Fruit fly (Drosophila melanogaster) whole organism, embryonic: Measurements from ENCODE around the gene Ank2.
A peak's percentile ranks its signal among the peaks of the same experiment; 100 is the strongest.

Experiments used
- ATbp ChIP-seq: fragments of 200-800 bp; sonication (Bioruptor generic); optimal IDR thresholded peaks from 2 replicates; lab custom pipeline; 2017; ENCODE audit warnings: missing biosample characterization, mild to moderate bottlenecking, missing genetic modification characterization, missing genetic modification reagents
- CG11696 ChIP-seq: fragments of 200-800 bp; sonication (Bioruptor generic); IDR thresholded peaks from 2 replicates; pipeline ENCODE4 v1.3.6; 2022; ENCODE audit warnings: missing biosample characterization, missing genetic modification characterization
- CG11723 ChIP-seq: fragments of 200-800 bp; sonication (Bioruptor generic); optimal IDR thresholded peaks from 2 replicates; lab custom pipeline; 2017; ENCODE audit warnings: missing biosample characterization, mild to moderate bottlenecking, missing genetic modification characterization
- CG12659 ChIP-seq: fragments of 200-800 bp; sonication (Bioruptor generic); optimal IDR thresholded peaks from 3 replicates; lab custom pipeline; 2017; ENCODE audit warnings: mild to moderate bottlenecking, missing biosample characterization, missing genetic modification reagents, missing genetic modification characterization
- CG1602 ChIP-seq: fragments of 200-800 bp; sonication (Bioruptor generic); optimal IDR thresholded peaks from 3 replicates; lab custom pipeline; 2016; ENCODE audit warnings: missing biosample characterization, missing genetic modification characterization
- CG16779 ChIP-seq: fragments of 200-800 bp; sonication (Bioruptor generic); IDR thresholded peaks from 2 replicates; pipeline ENCODE4 v1.3.6; 2022; ENCODE audit warnings: missing biosample characterization, missing genetic modification characterization
- CG17802 ChIP-seq: fragments of 200-800 bp; sonication (Bioruptor generic); optimal IDR thresholded peaks from 2 replicates; lab custom pipeline; 2018; ENCODE audit warnings: missing biosample characterization, mild to moderate bottlenecking, missing genetic modification characterization, moderate library complexity
- CG17829 ChIP-seq: fragments of 200-800 bp; optimal IDR thresholded peaks from 2 replicates; lab custom pipeline; 2019; ENCODE audit warnings: missing biosample characterization, mild to moderate bottlenecking, missing genetic modification characterization, moderate library complexity
- CG31365 ChIP-seq: fragments of 200-800 bp; sonication (Bioruptor generic); optimal IDR thresholded peaks from 2 replicates; lab custom pipeline; 2018; ENCODE audit warnings: missing biosample characterization, mild to moderate bottlenecking, missing genetic modification characterization
- CG33213 ChIP-seq: fragments of 200-800 bp; sonication (Bioruptor generic); optimal IDR thresholded peaks from 3 replicates; lab custom pipeline; 2016; ENCODE audit warnings: missing biosample characterization, missing genetic modification characterization
- CG33557 ChIP-seq: fragments of 200-800 bp; sonication (Bioruptor generic); optimal IDR thresholded peaks from 2 replicates; lab custom pipeline; 2019; ENCODE audit warnings: missing biosample characterization, mild to moderate bottlenecking, missing genetic modification characterization, moderate library complexity
- CG3726 ChIP-seq: fragments of 200-800 bp; sonication (Bioruptor generic); IDR thresholded peaks from 3 replicates; pipeline ENCODE4, ENCODE4 v1.3.6; 2022; ENCODE audit warnings: missing biosample characterization, missing genetic modification characterization
- CG4282 ChIP-seq: fragments of 200-800 bp; sonication (Bioruptor generic); optimal IDR thresholded peaks from 2 replicates; lab custom pipeline; 2016; ENCODE audit warnings: missing biosample characterization, missing genetic modification characterization
- CG4707 ChIP-seq: fragments of 200-800 bp; sonication (Bioruptor generic); optimal IDR thresholded peaks from 2 replicates; lab custom pipeline; 2018; ENCODE audit warnings: missing biosample characterization, mild to moderate bottlenecking, missing genetic modification characterization, moderate library complexity
- CG6272 ChIP-seq: fragments of 200-800 bp; sonication (Bioruptor generic); IDR thresholded peaks from 2 replicates; pipeline ENCODE4 v1.3.6; 2022; ENCODE audit warnings: missing biosample characterization, missing genetic modification characterization
- CG9727 ChIP-seq: fragments of 200-800 bp; sonication (Bioruptor generic); optimal IDR thresholded peaks from 3 replicates; lab custom pipeline; 2017; ENCODE audit warnings: missing biosample characterization, mild to moderate bottlenecking, missing genetic modification characterization
- CG9817 ChIP-seq: fragments of 200-800 bp; sonication (Bioruptor generic); optimal IDR thresholded peaks from 2 replicates; lab custom pipeline; 2018; ENCODE audit warnings: missing biosample characterization, mild to moderate bottlenecking, missing genetic modification characterization, moderate library complexity
- D19A ChIP-seq: fragments of 200-800 bp; optimal IDR thresholded peaks from 3 replicates; lab custom pipeline; 2019; ENCODE audit warnings: missing biosample characterization, mild to moderate bottlenecking, missing genetic modification characterization, moderate library complexity
- Dref ChIP-seq: fragments of 200-800 bp; sonication (Bioruptor generic); IDR thresholded peaks from 2 replicates; pipeline ENCODE4 v1.3.6; 2022; ENCODE audit warnings: missing biosample characterization, missing genetic modification characterization
- Ets97D ChIP-seq: fragments of 200-800 bp; sonication (Bioruptor generic); optimal IDR thresholded peaks from 3 replicates; lab custom pipeline; 2016; ENCODE audit warnings: missing biosample characterization, missing genetic modification characterization
- H15 ChIP-seq: fragments of 200-800 bp; sonication (Bioruptor generic); IDR thresholded peaks from 3 replicates; pipeline ENCODE4 v1.3.6; 2022; ENCODE audit warnings: missing biosample characterization, missing genetic modification characterization
- HHEX ChIP-seq: fragments of 200-800 bp; sonication (Bioruptor generic); optimal IDR thresholded peaks from 3 replicates; lab custom pipeline; 2017; ENCODE audit warnings: missing biosample characterization, mild to moderate bottlenecking, missing genetic modification characterization, missing genetic modification reagents
- MBD-R2 ChIP-seq: fragments of 200-800 bp; sonication (Bioruptor generic); IDR thresholded peaks from 2 replicates; pipeline ENCODE4 v1.3.6; 2022; ENCODE audit warnings: missing biosample characterization, missing genetic modification characterization
- NC2α ChIP-seq: fragments of 200-800 bp; sonication (Bioruptor generic); optimal IDR thresholded peaks from 2 replicates; lab custom pipeline; 2016; ENCODE audit warnings: missing biosample characterization, missing genetic modification characterization
- NC2β ChIP-seq: fragments of 200-800 bp; sonication (Bioruptor generic); optimal IDR thresholded peaks from 2 replicates; lab custom pipeline; 2016; ENCODE audit warnings: missing biosample characterization, missing genetic modification characterization
- NK7.1 ChIP-seq: fragments of 200-800 bp; sonication (Bioruptor generic); optimal IDR thresholded peaks from 3 replicates; lab custom pipeline; 2016; ENCODE audit warnings: missing biosample characterization, missing genetic modification characterization
- NfI ChIP-seq: fragments of 200-800 bp; sonication (Bioruptor generic); optimal IDR thresholded peaks from 3 replicates; lab custom pipeline; 2018; ENCODE audit warnings: missing biosample characterization, mild to moderate bottlenecking, missing genetic modification characterization, moderate library complexity
- Ravus ChIP-seq: fragments of 200-800 bp; sonication (Bioruptor generic); IDR thresholded peaks from 2 replicates; pipeline ENCODE4 v1.3.6; 2022; ENCODE audit warnings: missing biosample characterization, missing genetic modification characterization
- Six4 ChIP-seq: fragments of 200-800 bp; sonication (Bioruptor generic); optimal IDR thresholded peaks from 2 replicates; lab custom pipeline; 2016; ENCODE audit warnings: missing biosample characterization, missing genetic modification characterization
- Spps ChIP-seq: fragments of 200-800 bp; sonication (Bioruptor generic); optimal IDR thresholded peaks from 2 replicates; lab custom pipeline; 2018; ENCODE audit warnings: missing biosample characterization, mild to moderate bottlenecking, missing genetic modification characterization
- Sry-β ChIP-seq: fragments of 200-800 bp; sonication (Bioruptor generic); optimal IDR thresholded peaks from 2 replicates; lab custom pipeline; 2018; ENCODE audit warnings: missing biosample characterization, mild to moderate bottlenecking, missing genetic modification characterization, moderate library complexity
- Sry-δ ChIP-seq: fragments of 200-800 bp; sonication (Bioruptor generic); optimal IDR thresholded peaks from 2 replicates; lab custom pipeline; 2016; ENCODE audit warnings: missing biosample characterization, missing genetic modification characterization
- Trl ChIP-seq, 3 experiments: fragments of >200 bp in 2 of 3; fragments of 200-800 bp in 1 of 3; sonication (Bioruptor generic) in 1 of 3; optimal IDR thresholded peaks; 2 replicates in 1 of 3; 3 replicates in 2 of 3; lab custom pipeline; 2016 to 2017; ENCODE audit warnings: missing biosample characterization in 1 of 3, missing genetic modification characterization in 1 of 3
- amos ChIP-seq: fragments of 200-800 bp; sonication (Bioruptor generic); IDR thresholded peaks from 2 replicates; pipeline ENCODE4 v1.3.6; 2022; ENCODE audit warnings: missing biosample characterization, missing genetic modification characterization; ENCODE audit not compliant: partially characterized antibody
- croc ChIP-seq: fragments of 200-800 bp; sonication (Bioruptor generic); conservative IDR thresholded peaks from 3 replicates; pipeline ENCODE4 v1.3.6; 2022; ENCODE audit warnings: missing biosample characterization, missing genetic modification characterization
- da ChIP-seq: fragments of 200-800 bp; sonication (Bioruptor generic); optimal IDR thresholded peaks from 2 replicates; lab custom pipeline; 2016; ENCODE audit warnings: missing biosample characterization, missing genetic modification characterization
- danr ChIP-seq: fragments of 200-800 bp; sonication (Bioruptor generic); IDR thresholded peaks from 2 replicates; pipeline ENCODE4 v1.3.6; 2022; ENCODE audit warnings: missing biosample characterization, missing genetic modification characterization
- dimm ChIP-seq: fragments of 200-800 bp; sonication (Bioruptor generic); IDR thresholded peaks from 2 replicates; pipeline ENCODE4 v1.3.6; 2022; ENCODE audit warnings: missing biosample characterization, missing genetic modification characterization
- emc ChIP-seq: fragments of 200-800 bp; sonication (Bioruptor generic); optimal IDR thresholded peaks from 2 replicates; lab custom pipeline; 2016; ENCODE audit warnings: missing biosample characterization, missing genetic modification characterization
- ewg ChIP-seq: fragments of 200-800 bp; sonication (Bioruptor generic); optimal IDR thresholded peaks from 3 replicates; lab custom pipeline; 2017; ENCODE audit warnings: mild to moderate bottlenecking, missing biosample characterization, missing genetic modification reagents, missing genetic modification characterization
- fd64A ChIP-seq: fragments of 200-800 bp; sonication (Bioruptor generic); optimal IDR thresholded peaks from 3 replicates; lab custom pipeline; 2018; ENCODE audit warnings: missing biosample characterization, mild to moderate bottlenecking, missing genetic modification characterization
- gsb-n ChIP-seq: fragments of 200-800 bp; sonication (Bioruptor generic); optimal IDR thresholded peaks from 3 replicates; lab custom pipeline; 2018; ENCODE audit warnings: missing biosample characterization, mild to moderate bottlenecking, missing genetic modification characterization
- insv ChIP-seq, 2 experiments: fragments of 200-800 bp; sonication (Bioruptor generic); optimal IDR thresholded peaks; 3 replicates each; lab custom pipeline; 2016 to 2018; ENCODE audit warnings: missing biosample characterization in 2 of 2, missing genetic modification characterization in 2 of 2
- jumu ChIP-seq: fragments of 200-800 bp; sonication (Bioruptor generic); optimal IDR thresholded peaks from 3 replicates; lab custom pipeline; 2016; ENCODE audit warnings: missing biosample characterization, missing genetic modification characterization
- lilli ChIP-seq: fragments of 200-800 bp; sonication (Bioruptor generic); optimal IDR thresholded peaks from 3 replicates; lab custom pipeline; 2016; ENCODE audit warnings: missing biosample characterization, missing genetic modification characterization
- lola ChIP-seq, 3 experiments: fragments of >200 bp in 2 of 3; fragments of 200-800 bp in 1 of 3; sonication (Bioruptor generic) in 1 of 3; optimal IDR thresholded peaks; 2 replicates each; lab custom pipeline; 2017 to 2019; ENCODE audit warnings: missing biosample characterization in 3 of 3, missing genetic modification characterization in 3 of 3, mild to moderate bottlenecking in 1 of 3, moderate library complexity in 1 of 3
- psq ChIP-seq: fragments of 200-800 bp; sonication (Bioruptor generic); optimal IDR thresholded peaks from 2 replicates; lab custom pipeline; 2017; ENCODE audit warnings: missing biosample characterization, missing genetic modification characterization
- ranshi ChIP-seq: fragments of 200-800 bp; sonication (Bioruptor generic); IDR thresholded peaks from 2 replicates; pipeline ENCODE4 v1.3.6; 2022; ENCODE audit warnings: missing biosample characterization, missing genetic modification characterization
- slou ChIP-seq: fragments of 200-800 bp; sonication (Bioruptor generic); optimal IDR thresholded peaks from 3 replicates; lab custom pipeline; 2016; ENCODE audit warnings: missing biosample characterization, missing genetic modification characterization
- slp2 ChIP-seq: fragments of 200-800 bp; sonication (Bioruptor generic); optimal IDR thresholded peaks from 2 replicates; lab custom pipeline; 2016; ENCODE audit warnings: missing biosample characterization, missing genetic modification characterization
- tll ChIP-seq, 2 experiments: fragments of 200-800 bp in 1 of 2; fragments of >200 bp in 1 of 2; sonication (Bioruptor generic) in 1 of 2; optimal IDR thresholded peaks; 2 replicates each; lab custom pipeline; 2017 to 2019; ENCODE audit warnings: missing biosample characterization in 2 of 2, missing genetic modification characterization in 2 of 2, mild to moderate bottlenecking in 1 of 2, moderate library complexity in 1 of 2

Ank2 gene

DNA sequence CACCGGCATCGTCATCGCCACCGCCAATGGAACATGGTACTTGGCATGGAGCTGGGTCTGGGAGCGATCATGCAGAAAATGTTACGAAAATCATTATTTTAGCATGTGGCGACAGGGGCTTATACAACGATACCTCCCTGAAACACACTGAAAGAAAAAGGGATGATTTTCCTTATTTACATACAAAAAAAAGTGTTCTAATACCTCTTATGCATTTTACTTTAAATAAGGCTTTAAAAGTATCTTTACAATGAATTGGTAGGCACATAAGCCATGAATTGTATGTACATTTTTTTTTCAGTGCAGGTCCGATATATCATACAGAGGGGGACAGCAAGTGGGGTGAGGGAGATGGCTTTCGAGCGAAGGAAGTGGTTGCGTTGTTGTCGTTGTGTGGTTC is 104.0 kb downstream of the Ank2 start (continued):
- TF ChIP-seq NC2α (GFP tag; lab: Kevin White, UChicago), result no peak
- TF ChIP-seq tll (GFP tag; optimal IDR thresholded peaks at IDR 0.05; lab: Kevin White, UChicago), result no peak
- peak; percentile 23 for TF ChIP-seq HHEX (GFP tag; lab: Kevin White, UChicago)
- TF ChIP-seq CG9727 (GFP tag; lab: Kevin White, UChicago), result peak; percentile 32
- TF ChIP-seq NK7.1 (GFP tag; lab: Kevin White, UChicago), result no peak
- TF ChIP-seq insv (GFP tag; optimal IDR thresholded peaks at IDR 0.05; lab: Kevin White, UChicago), result no peak
- peak; percentile 17 for TF ChIP-seq gsb-n (tag; lab: Kevin White, UChicago)
- TF ChIP-seq NfI (GFP tag; lab: Kevin White, UChicago), result peak; percentile 13
- TF ChIP-seq psq (GFP tag; lab: Kevin White, UChicago), result no peak
- peak; percentile 27 for TF ChIP-seq lilli (GFP tag; lab: Kevin White, UChicago)
- no peak for TF ChIP-seq CG6272 (GFP tag; lab: Robert Waterston, UW)
- no peak for TF ChIP-seq CG31365
- no peak for TF ChIP-seq CG3726 (GFP tag; lab: Robert Waterston, UW)
- TF ChIP-seq ranshi (GFP tag; lab: Robert Waterston, UW), result peak; percentile 46; the same call in 1 of the 2 replicates
- TF ChIP-seq H15 (GFP tag; lab: Robert Waterston, UW), result peak; percentile 52; the same call in 1 of the 3 replicates
- TF ChIP-seq Spps, result no peak
- no peak for TF ChIP-seq Sry-β (GFP tag; lab: Kevin White, UChicago)
- peak in 1 of 3 experiments; percentile 27 for TF ChIP-seq lola (GFP tag; optimal IDR thresholded peaks at IDR 0.05; lab: Kevin White, UChicago)
- peak; percentile 13 for TF ChIP-seq Six4 (GFP tag; lab: Kevin White, UChicago)
- TF ChIP-seq jumu (GFP tag; lab: Kevin White, UChicago), result peak; percentile 27
- TF ChIP-seq CG17829 (tag; lab: Kevin White, UChicago), result peak; percentile 16
- peak; percentile 13 for TF ChIP-seq NC2β (GFP tag; lab: Kevin White, UChicago)
- no peak for TF ChIP-seq Dref
- TF ChIP-seq CG33557 (GFP tag; lab: Kevin White, UChicago), result no peak
- TF ChIP-seq slou, result no peak
- no peak for TF ChIP-seq ATbp
- no peak for TF ChIP-seq Ets97D (GFP tag; lab: Kevin White, UChicago)
- TF ChIP-seq amos (GFP tag; lab: Robert Waterston, UW), result no peak
- peak; percentile 31 for TF ChIP-seq CG1602 (GFP tag; lab: Kevin White, UChicago)
- no peak for TF ChIP-seq CG16779 (GFP tag; lab: Robert Waterston, UW)
- TF ChIP-seq da (GFP tag; lab: Kevin White, UChicago), result no peak
- TF ChIP-seq CG11723 (GFP tag; lab: Kevin White, UChicago), result no peak
- no peak for TF ChIP-seq CG33213 (GFP tag; lab: Kevin White, UChicago)
- peak; percentile 30 for TF ChIP-seq D19A (tag; lab: Kevin White, UChicago)
- TF ChIP-seq CG12659 (GFP tag; lab: Kevin White, UChicago), result peak; percentile 3
- TF ChIP-seq fd64A, result no peak
- TF ChIP-seq danr (GFP tag; lab: Robert Waterston, UW), result 0 out of 2 replicates have a peak, but pooled peaks have one; percentile 15
- no peak for TF ChIP-seq Sry-δ (GFP tag; lab: Kevin White, UChicago)
- no peak for TF ChIP-seq emc (GFP tag; lab: Kevin White, UChicago)
- no peak for TF ChIP-seq CG17802 (tag; lab: Kevin White, UChicago)
- no peak for TF ChIP-seq Ravus (GFP tag; lab: Robert Waterston, UW)
- TF ChIP-seq MBD-R2 (GFP tag; lab: Robert Waterston, UW), result no peak
- TF ChIP-seq dimm (GFP tag; lab: Robert Waterston, UW), result no peak
- TF ChIP-seq slp2 (GFP tag; lab: Kevin White, UChicago), result no peak
- TF ChIP-seq Trl (optimal IDR thresholded peaks at IDR 0.05; lab: Kevin White, UChicago), result no peak
- no peak for TF ChIP-seq Trl (GFP tag; optimal IDR thresholded peaks at IDR 0.05; lab: Kevin White, UChicago)
- no peak for TF ChIP-seq CG11696
- TF ChIP-seq CG9817, result peak; percentile 41
- TF ChIP-seq CG4282 (GFP tag; lab: Kevin White, UChicago), result no peak
- TF ChIP-seq ewg (GFP tag; lab: Kevin White, UChicago), result no peak
- no peak for TF ChIP-seq CG4707
- no peak for TF ChIP-seq croc (GFP tag; lab: Robert Waterston, UW)
